Fruit fly (Drosophila melanogaster) whole organism, wandering third instar larva: Measurements from ENCODE around the gene Atxn7.

Experiments
- Abd-B ChIP-seq: fragments of >200 bp; optimal IDR thresholded peaks from 2 replicates; lab custom pipeline; 2017; ENCODE audit warnings: missing biosample characterization, missing genetic modification characterization
- CG32264 ChIP-seq: fragments of 200-800 bp; sonication (Bioruptor generic); optimal IDR thresholded peaks from 2 replicates; lab custom pipeline; 2016; ENCODE audit warnings: missing biosample characterization, missing genetic modification characterization
- CG9705 ChIP-seq: fragments of 200-800 bp; sonication (Bioruptor generic); optimal IDR thresholded peaks from 2 replicates; lab custom pipeline; 2018; ENCODE audit warnings: missing biosample characterization, mild to moderate bottlenecking, missing genetic modification characterization
- CrebA ChIP-seq: fragments of 200-800 bp; sonication (Bioruptor generic); optimal IDR thresholded peaks from 2 replicates; lab custom pipeline; 2016; ENCODE audit warnings: missing biosample characterization, mild to moderate bottlenecking, missing genetic modification characterization, borderline replicate concordance
- Dfd ChIP-seq: fragments of >200 bp; optimal IDR thresholded peaks from 2 replicates; lab custom pipeline; 2017; ENCODE audit warnings: missing biosample characterization, missing genetic modification characterization
- Dif ChIP-seq: fragments of 200-275, 200-300 bp; sonication (Bioruptor generic); optimal IDR thresholded peaks from 2 replicates; lab custom pipeline; 2018; ENCODE audit warnings: missing biosample characterization, missing genetic modification characterization; ENCODE audit not compliant: partially characterized antibody
- GATAd ChIP-seq: sonication (Bioruptor generic); optimal IDR thresholded peaks from 2 replicates; lab custom pipeline; 2016; ENCODE audit warnings: missing biosample characterization, missing genetic modification characterization
- HLH106 ChIP-seq: fragments of 200-800 bp; optimal IDR thresholded peaks from 3 replicates; lab custom pipeline; 2019; ENCODE audit warnings: missing biosample characterization, mild to moderate bottlenecking, missing genetic modification characterization, moderate library complexity
- Hnf4 ChIP-seq: fragments of 200-800 bp; sonication (Bioruptor generic); optimal IDR thresholded peaks from 2 replicates; lab custom pipeline; 2016; ENCODE audit warnings: missing biosample characterization, mild to moderate bottlenecking, missing genetic modification characterization
- Hr78 ChIP-seq: fragments of >200 bp; optimal IDR thresholded peaks from 2 replicates; lab custom pipeline; 2017; ENCODE audit warnings: missing biosample characterization, missing genetic modification characterization
- Hr83 ChIP-seq: fragments of 200-300 bp; sonication (Bioruptor generic); optimal IDR thresholded peaks from 2 replicates; lab custom pipeline; 2016; ENCODE audit warnings: missing biosample characterization, mild to moderate bottlenecking, missing genetic modification characterization, moderate library complexity; ENCODE audit not compliant: poor library complexity, severe bottlenecking
- Jra ChIP-seq: sonication (Bioruptor generic); optimal IDR thresholded peaks from 2 replicates; lab custom pipeline; 2016; ENCODE audit warnings: missing biosample characterization, missing genetic modification characterization
- Myc ChIP-seq: fragments of >200 bp; optimal IDR thresholded peaks from 2 replicates; lab custom pipeline; 2017
- N ChIP-seq: fragments of >200 bp; optimal IDR thresholded peaks from 2 replicates; lab custom pipeline; 2018; ENCODE audit warnings: missing biosample characterization, missing external identifiers, missing genetic modification characterization
- Vsx2 ChIP-seq: fragments of 200-300, 225-300 bp; sonication (Bioruptor generic); optimal IDR thresholded peaks from 2 replicates; lab custom pipeline; 2018; ENCODE audit warnings: missing biosample characterization, missing genetic modification characterization; ENCODE audit not compliant: partially characterized antibody
- br ChIP-seq: fragments of 200-800 bp; sonication (Bioruptor generic); optimal IDR thresholded peaks from 2 replicates; lab custom pipeline; 2016; ENCODE audit warnings: missing biosample characterization, missing genetic modification characterization
- brk ChIP-seq: fragments of 200-800 bp; sonication (Bioruptor generic); optimal IDR thresholded peaks from 2 replicates; lab custom pipeline; 2016; ENCODE audit warnings: missing biosample characterization, mild to moderate bottlenecking, missing genetic modification characterization
- dl ChIP-seq, 2 experiments: fragments of 175-275, 200-275 bp in 1 of 2; fragments of 200-275 bp in 1 of 2; sonication (Bioruptor generic); optimal IDR thresholded peaks; lab custom pipeline; 2018; ENCODE audit warnings: mild to moderate bottlenecking in 2 of 2, missing biosample characterization in 2 of 2, missing genetic modification characterization in 2 of 2, moderate library complexity in 2 of 2; ENCODE audit not compliant: partially characterized antibody in 2 of 2, insufficient read depth in 1 of 2
- dmrt93B ChIP-seq: fragments of 200-800 bp; sonication (Bioruptor generic); optimal IDR thresholded peaks from 2 replicates; lab custom pipeline; 2018; ENCODE audit warnings: missing biosample characterization, mild to moderate bottlenecking, missing genetic modification characterization
- dsf ChIP-seq: sonication (Bioruptor generic); optimal IDR thresholded peaks from 2 replicates; lab custom pipeline; 2016; ENCODE audit warnings: missing biosample characterization, missing genetic modification characterization, borderline replicate concordance
- ey ChIP-seq: fragments of 200-800 bp; sonication (Bioruptor generic); optimal IDR thresholded peaks from 2 replicates; lab custom pipeline; 2016; ENCODE audit warnings: missing biosample characterization, missing genetic modification characterization
- foxo ChIP-seq, 2 experiments: fragments of 200-800 bp; sonication (Bioruptor generic); optimal IDR thresholded peaks; 2 replicates in 1 of 2; 3 replicates in 1 of 2; lab custom pipeline; 2016 to 2017; ENCODE audit warnings: missing biosample characterization in 2 of 2, missing genetic modification characterization in 2 of 2
- fru ChIP-seq: fragments of 200-800 bp; sonication (Bioruptor generic); optimal IDR thresholded peaks from 3 replicates; lab custom pipeline; 2016; ENCODE audit warnings: missing biosample characterization, mild to moderate bottlenecking, missing genetic modification characterization
- h ChIP-seq: fragments of 200-800 bp; sonication (Bioruptor generic); optimal IDR thresholded peaks from 3 replicates; lab custom pipeline; 2016; ENCODE audit warnings: missing biosample characterization, mild to moderate bottlenecking, missing genetic modification characterization
- jim ChIP-seq: fragments of 175-275, 200-325 bp; sonication (Bioruptor generic); optimal IDR thresholded peaks from 2 replicates; lab custom pipeline; 2016; ENCODE audit warnings: missing biosample characterization, mild to moderate bottlenecking, missing genetic modification characterization
- lola ChIP-seq: fragments of >200 bp; optimal IDR thresholded peaks from 2 replicates; lab custom pipeline; 2017; ENCODE audit warnings: missing biosample characterization, missing genetic modification characterization
- pan ChIP-seq: fragments of >200 bp; optimal IDR thresholded peaks from 2 replicates; lab custom pipeline; 2017
- psq ChIP-seq: fragments of 200-800 bp; sonication (Bioruptor generic); optimal IDR thresholded peaks from 3 replicates; lab custom pipeline; 2017; ENCODE audit warnings: missing biosample characterization, mild to moderate bottlenecking, missing genetic modification characterization, moderate library complexity
- rgr ChIP-seq: fragments of 200-800 bp; sonication (Bioruptor generic); optimal IDR thresholded peaks from 3 replicates; lab custom pipeline; 2016; ENCODE audit warnings: missing biosample characterization, mild to moderate bottlenecking, missing genetic modification characterization
- sv ChIP-seq: fragments of 200-800 bp; sonication (Bioruptor generic); optimal IDR thresholded peaks from 3 replicates; lab custom pipeline; 2016; ENCODE audit warnings: missing biosample characterization, missing genetic modification characterization
- tai ChIP-seq: sonication (Bioruptor generic); optimal IDR thresholded peaks from 2 replicates; lab custom pipeline; 2016; ENCODE audit warnings: missing biosample characterization, missing genetic modification characterization
- usp ChIP-seq: fragments of >200 bp; optimal IDR thresholded peaks from 2 replicates; lab custom pipeline; 2017; ENCODE audit warnings: missing biosample characterization, missing genetic modification characterization
- woc ChIP-seq: sonication (Bioruptor generic); optimal IDR thresholded peaks from 2 replicates; lab custom pipeline; 2016; ENCODE audit warnings: missing biosample characterization, mild to moderate bottlenecking, missing genetic modification characterization

The Atxn7 gene

DNA sequence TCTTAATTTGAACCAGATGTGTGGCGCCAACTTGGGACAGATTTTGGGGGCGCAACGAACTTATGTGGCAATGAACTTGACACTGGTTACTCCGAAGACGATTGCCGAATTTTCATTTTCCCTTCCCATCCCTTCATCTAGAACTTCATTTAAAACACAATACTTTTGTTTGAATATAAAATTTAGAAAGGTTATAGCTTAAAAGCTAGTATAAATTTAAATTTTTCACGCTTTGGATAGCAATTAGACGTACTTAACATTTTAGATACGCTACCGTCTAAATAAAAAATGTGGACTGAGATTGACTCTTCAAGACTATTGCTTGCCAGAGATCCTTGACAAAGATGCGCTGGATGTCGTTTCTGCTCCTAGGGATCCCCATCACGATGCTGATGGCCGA, 48.9 kb downstream of the Atxn7 start, which contains the start of gene CG44139:
CG44139 (plus strand) TSS at position 301 of the 400 bp plus-strand sequence.
- TF ChIP-seq tai (GFP tag; lab: Kevin White, UChicago) (no peak), CG9705 (GFP tag; lab: Kevin White, UChicago) (no peak), foxo (GFP tag; optimal IDR thresholded peaks at IDR 0.05; lab: Kevin White, UChicago) (no peak), Vsx2 (GFP tag; lab: Kevin White, UChicago) (no peak), GATAd (GFP tag; lab: Kevin White, UChicago) (no peak), rgr (GFP tag; lab: Kevin White, UChicago) (no peak), pan (no peak)

DNA sequence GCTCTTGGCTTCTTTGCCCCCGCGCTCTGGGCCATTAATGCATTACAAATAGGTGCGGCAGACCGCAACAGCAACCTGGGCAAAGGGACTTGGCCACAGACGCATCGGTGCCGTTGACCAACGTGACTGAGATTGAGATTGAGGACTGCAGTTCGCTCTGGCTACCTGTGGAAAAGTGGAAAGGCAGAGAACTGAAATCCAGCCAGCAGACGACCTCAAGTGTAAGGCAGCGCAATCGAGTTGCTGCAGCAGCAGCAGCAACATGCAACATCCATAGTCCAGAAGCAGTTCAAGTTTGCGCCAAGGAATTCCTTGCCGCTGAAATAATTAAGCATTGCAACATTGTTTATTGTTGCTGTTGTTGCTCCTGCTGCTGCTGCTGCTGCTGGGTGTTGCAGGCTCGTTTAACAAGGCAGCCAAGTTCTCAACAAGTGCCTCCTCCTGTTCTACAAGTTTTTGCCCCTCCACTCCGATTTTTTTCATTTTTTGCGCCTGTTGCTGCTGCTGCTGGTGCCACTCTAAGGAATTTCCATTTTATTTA, 50.1 kb downstream of the Atxn7 start:
- TF ChIP-seq CG9705 (GFP tag; lab: Kevin White, UChicago) (no peak), rgr (GFP tag; lab: Kevin White, UChicago) (no peak), brk (no peak), tai (GFP tag; lab: Kevin White, UChicago) (no peak), CG32264 (no peak), br (no peak), ey (GFP tag; lab: Kevin White, UChicago) (no peak), h (GFP tag; lab: Kevin White, UChicago) (no peak), lola (GFP tag; lab: Kevin White, UChicago) (no peak)

DNA sequence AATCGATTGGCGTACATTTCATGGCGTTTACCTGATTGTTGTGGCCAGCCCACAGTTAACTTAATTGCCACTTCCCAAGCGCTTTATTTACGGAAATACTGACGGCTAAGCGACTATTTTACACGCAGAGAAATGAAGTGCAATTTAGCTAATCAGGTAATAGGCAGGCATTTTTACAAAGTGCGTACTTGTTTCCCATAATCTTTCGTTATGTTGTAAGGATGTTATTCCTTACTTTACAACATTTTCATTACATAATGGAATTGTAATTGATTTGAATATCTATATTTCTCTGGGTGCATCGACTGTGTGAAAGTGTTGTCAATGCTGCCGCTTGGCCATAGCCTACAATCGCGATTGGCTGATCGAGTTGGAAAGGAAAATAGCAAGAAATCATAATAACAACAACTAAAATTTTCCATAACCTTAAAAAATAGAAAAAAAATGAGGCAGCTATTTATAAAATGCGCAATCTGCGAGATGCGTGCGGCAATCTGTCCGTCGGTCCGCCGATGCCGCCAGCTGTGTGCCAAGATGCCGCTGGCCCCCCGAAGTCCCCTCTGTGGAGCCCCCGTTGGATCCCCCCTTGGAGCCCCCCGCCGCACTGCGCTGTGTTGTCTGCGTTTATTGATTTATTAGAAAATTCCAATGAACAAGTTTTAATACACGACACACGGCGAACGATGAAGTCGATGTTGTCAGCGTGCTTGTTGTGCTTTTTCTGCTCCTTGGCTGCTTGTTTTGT, 51.0 kb downstream of the Atxn7 start:
- TF ChIP-seq GATAd (GFP tag; lab: Kevin White, UChicago), result no peak
- TF ChIP-seq fru (GFP tag; lab: Kevin White, UChicago), result peak; percentile 7
- no peak for TF ChIP-seq CrebA
- no peak for TF ChIP-seq Hnf4 (GFP tag; lab: Kevin White, UChicago)
- no peak for TF ChIP-seq usp (GFP tag; lab: Kevin White, UChicago)
- peak; percentile 25 for TF ChIP-seq h (GFP tag; lab: Kevin White, UChicago)
- peak in 1 of 2 experiments; percentile 7 for TF ChIP-seq foxo (GFP tag; optimal IDR thresholded peaks at IDR 0.05; lab: Kevin White, UChicago)
- TF ChIP-seq pan, result no peak
- no peak for TF ChIP-seq HLH106 (tag; lab: Kevin White, UChicago)
- TF ChIP-seq Hr83 (GFP tag; lab: Kevin White, UChicago), result no peak
- no peak for TF ChIP-seq woc (GFP tag; lab: Kevin White, UChicago)
- TF ChIP-seq Dfd (GFP tag; lab: Kevin White, UChicago), result peak; percentile 98
- TF ChIP-seq sv (GFP tag; lab: Kevin White, UChicago), result peak; percentile 10
- TF ChIP-seq Hr78 (GFP tag; lab: Kevin White, UChicago), result no peak
- no peak for TF ChIP-seq jim (GFP tag; lab: Kevin White, UChicago)
- TF ChIP-seq psq (GFP tag; lab: Kevin White, UChicago), result no peak
- TF ChIP-seq dsf, result no peak
- TF ChIP-seq rgr (GFP tag; lab: Kevin White, UChicago), result peak; percentile 16

DNA sequence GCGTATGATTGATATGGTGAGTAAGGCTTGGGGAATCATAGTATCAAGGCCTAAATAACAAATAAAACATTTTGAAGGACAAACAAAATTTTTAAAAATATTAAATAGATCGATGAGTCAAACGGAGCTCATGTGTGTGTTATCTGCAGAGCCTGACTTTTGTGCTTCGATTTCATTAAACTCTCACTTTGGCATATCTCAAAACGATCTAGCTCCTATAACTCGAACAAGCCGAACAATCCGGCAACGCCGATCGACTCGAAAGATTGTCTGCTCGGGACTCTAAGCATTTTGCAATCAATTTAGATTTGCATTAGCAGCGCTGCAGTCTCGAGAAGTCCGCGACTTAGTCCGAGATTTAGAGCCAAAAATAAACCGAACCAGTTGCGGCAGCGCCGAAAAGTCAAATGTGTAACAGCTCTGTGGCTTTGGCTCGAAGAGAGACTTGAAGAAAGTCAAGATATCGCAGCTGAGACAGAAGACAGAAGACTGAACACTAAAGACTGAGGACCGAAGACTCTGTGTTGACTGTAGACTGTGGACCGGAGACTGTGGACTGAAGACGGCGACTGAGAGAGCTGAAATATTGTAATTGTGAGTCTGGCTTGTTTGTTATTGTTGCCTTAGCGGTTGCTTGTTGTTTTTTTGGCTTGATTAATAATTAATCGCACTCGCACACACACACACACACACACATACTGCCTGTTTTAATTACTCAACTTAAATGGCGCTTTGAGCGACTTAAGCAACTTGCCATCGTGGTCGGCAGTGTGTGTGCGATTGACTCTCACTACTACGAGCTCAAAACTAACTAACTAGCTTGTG, 52.0 kb downstream of the Atxn7 start:
- TF ChIP-seq br (no peak), Dfd (GFP tag; lab: Kevin White, UChicago) (peak; percentile 87)

DNA sequence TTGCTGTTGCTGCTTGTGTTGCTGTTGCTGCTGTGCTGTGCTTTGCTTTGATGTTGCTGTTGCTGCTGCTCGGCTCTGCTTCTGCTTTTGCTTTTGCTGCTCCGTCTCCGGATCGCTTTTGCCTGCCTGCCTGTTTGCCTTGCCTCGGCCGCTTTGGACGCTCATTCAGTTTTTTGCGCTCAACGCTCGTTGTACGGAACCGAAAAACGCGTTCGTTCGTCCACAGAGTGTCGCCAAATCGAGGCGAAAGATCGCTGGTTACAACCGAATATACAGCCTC, 52.5 kb downstream of the Atxn7 start, which contains the start of gene dpp:
dpp (plus strand) TSS at position 164 of the 280 bp plus-strand sequence.
- TF ChIP-seq Dfd (GFP tag; lab: Kevin White, UChicago), result peak; percentile 63
- no peak for TF ChIP-seq Abd-B

DNA sequence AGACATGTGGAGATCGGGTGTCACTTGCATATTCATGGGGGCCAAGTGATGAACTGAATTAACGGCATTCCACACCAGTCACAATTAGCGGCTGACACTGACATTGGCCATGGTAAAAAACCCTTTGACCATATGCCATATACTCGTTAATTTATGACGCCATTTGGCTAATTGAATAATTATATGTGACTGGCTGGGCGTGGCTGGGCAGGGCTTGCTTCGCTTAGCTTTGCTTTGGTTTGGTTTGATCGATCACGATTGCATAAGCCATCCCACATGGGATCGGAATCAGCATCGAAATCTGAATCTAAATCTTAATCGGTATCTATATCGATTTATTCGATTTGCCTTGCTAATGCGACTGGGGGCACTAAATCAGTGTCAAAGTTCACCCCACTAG, 53.9 kb downstream of the Atxn7 start:
- TF ChIP-seq dmrt93B (GFP tag; lab: Kevin White, UChicago) (no peak), rgr (GFP tag; lab: Kevin White, UChicago) (no peak), ey (GFP tag; lab: Kevin White, UChicago) (no peak), Jra (GFP tag; lab: Kevin White, UChicago) (no peak), N (GFP tag; lab: Kevin White, UChicago) (no peak), Vsx2 (GFP tag; lab: Kevin White, UChicago) (no peak), Myc (lab: Kevin White, UChicago) (no peak), woc (GFP tag; lab: Kevin White, UChicago) (no peak), CG32264 (no peak), psq (GFP tag; lab: Kevin White, UChicago) (no peak), tai (GFP tag; lab: Kevin White, UChicago) (no peak), Hnf4 (GFP tag; lab: Kevin White, UChicago) (no peak), foxo (GFP tag; optimal IDR thresholded peaks at IDR 0.05; lab: Kevin White, UChicago) (no peak), pan (no peak), Hr83 (GFP tag; lab: Kevin White, UChicago) (no peak), Dfd (GFP tag; lab: Kevin White, UChicago) (no peak), dl (GFP tag; optimal IDR thresholded peaks at IDR 0.05; lab: Kevin White, UChicago; ENCODE audit: insufficient read depth in 1 of 2, partially characterized antibody in 2 of 2) (no peak), Dif (GFP tag; lab: Kevin White, UChicago) (no peak)
